Worm (Caenorhabditis elegans) whole organism, L4 larva: ENCODE data around the gene aman-2.

ENCODE experiments used
- D1046.2 ChIP-seq: fragments of 200-800 bp; sonication (Bioruptor generic); IDR thresholded peaks from 2 replicates; pipeline ENCODE4 v1.3.6; 2022; ENCODE audit warnings: missing genetic modification characterization, missing compliant biosample characterization
- F26F4.8 ChIP-seq: fragments of 200-800 bp; sonication (Bioruptor generic); conservative IDR thresholded peaks from 2 replicates; pipeline ENCODE4 v1.3.6; 2022; ENCODE audit warnings: missing genetic modification characterization, missing compliant biosample characterization
- F49E8.2 ChIP-seq: sonication (generic microtip); optimal IDR thresholded peaks from 2 replicates; lab custom pipeline; 2016; ENCODE audit warnings: missing compliant biosample characterization, mild to moderate bottlenecking, missing genetic modification characterization, borderline replicate concordance
- Y48G9A.11 ChIP-seq: fragments of 200-800 bp; sonication (Bioruptor generic); IDR thresholded peaks from 2 replicates; pipeline ENCODE4 v1.3.6; 2022; ENCODE audit warnings: missing genetic modification reagents, missing genetic modification characterization, missing compliant biosample characterization
- Y75B8A.6 ChIP-seq: fragments of 200-800 bp; sonication (Bioruptor generic); IDR thresholded peaks from 2 replicates; pipeline ENCODE4 v1.3.6; 2022; ENCODE audit warnings: missing genetic modification reagents, missing genetic modification characterization, missing compliant biosample characterization
- aha-1 ChIP-seq: fragments of 150-350 bp; peaks from one replicate; lab custom pipeline; 2014; ENCODE audit warnings: missing biosample characterization, missing genetic modification characterization
- aly-2 ChIP-seq: sonication (generic microtip); optimal IDR thresholded peaks from 2 replicates; lab custom pipeline; 2018; ENCODE audit warnings: missing biosample characterization, missing genetic modification characterization
- attf-4 ChIP-seq: sonication (generic microtip); optimal IDR thresholded peaks from 3 replicates; lab custom pipeline; 2017; ENCODE audit warnings: missing biosample characterization, missing genetic modification characterization
- ceh-28 ChIP-seq: fragments of 150-350 bp; optimal IDR thresholded peaks from 2 replicates; lab custom pipeline; 2014; ENCODE audit warnings: missing biosample characterization, missing genetic modification reagents, missing genetic modification characterization
- ceh-32 ChIP-seq: sonication (generic microtip); optimal IDR thresholded peaks from 2 replicates; lab custom pipeline; 2016; ENCODE audit warnings: mild to moderate bottlenecking, missing genetic modification characterization, missing compliant biosample characterization; ENCODE audit not compliant: poor library complexity
- ces-1 ChIP-seq: fragments of 150-350 bp; sonication (generic microtip); optimal IDR thresholded peaks from 4 replicates; lab custom pipeline; 2014; ENCODE audit warnings: missing biosample characterization, missing genetic modification reagents, missing genetic modification characterization
- daf-16 ChIP-seq, 3 experiments: sonication (generic microtip); optimal IDR thresholded peaks; 2 replicates each; lab custom pipeline; 2016 to 2017; ENCODE audit warnings: missing genetic modification characterization in 3 of 3, missing genetic modification reagents in 3 of 3, mild to moderate bottlenecking in 2 of 3, missing compliant biosample characterization in 2 of 3, missing biosample characterization in 1 of 3, moderate library complexity in 1 of 3
- dmd-6 ChIP-seq: fragments of 200-800 bp; sonication (Bioruptor generic); IDR thresholded peaks from 2 replicates; pipeline ENCODE4 v1.3.6; 2022; ENCODE audit warnings: missing genetic modification reagents, missing genetic modification characterization, missing compliant biosample characterization
- dpl-1 ChIP-seq: fragments of 150-350 bp; optimal IDR thresholded peaks from 2 replicates; lab custom pipeline; 2014; ENCODE audit warnings: missing biosample characterization, missing genetic modification reagents, missing genetic modification characterization
- dve-1 ChIP-seq: sonication (generic microtip); optimal IDR thresholded peaks from 2 replicates; lab custom pipeline; 2017; ENCODE audit warnings: antibody characterized with exemption, mild to moderate bottlenecking, missing genetic modification characterization, missing compliant biosample characterization; ENCODE audit not compliant: insufficient read depth
- egl-43 ChIP-seq: fragments of 200-800 bp; sonication (Bioruptor generic); IDR thresholded peaks from 2 replicates; pipeline ENCODE4 v1.3.6; 2022; ENCODE audit warnings: missing genetic modification reagents, missing genetic modification characterization, missing compliant biosample characterization
- fos-1 ChIP-seq: fragments of 150-350 bp; optimal IDR thresholded peaks from 2 replicates; lab custom pipeline; 2014; ENCODE audit warnings: missing biosample characterization, missing genetic modification characterization
- hif-1 ChIP-seq, 2 experiments: sonication (generic microtip); optimal IDR thresholded peaks; 2 replicates each; lab custom pipeline; 2016 to 2017; ENCODE audit warnings: missing compliant biosample characterization in 2 of 2, missing genetic modification characterization in 2 of 2, missing genetic modification reagents in 2 of 2, missing genotype in 2 of 2, mild to moderate bottlenecking in 1 of 2
- hlh-11 ChIP-seq: fragments of 200-800 bp; sonication (Bioruptor generic); optimal IDR thresholded peaks from 2 replicates; lab custom pipeline; 2018; ENCODE audit warnings: mild to moderate bottlenecking, missing genetic modification characterization, missing compliant biosample characterization
- jun-1 ChIP-seq: fragments of 150-350 bp; optimal IDR thresholded peaks from 2 replicates; lab custom pipeline; 2014; ENCODE audit warnings: missing biosample characterization, missing genetic modification reagents, missing genetic modification characterization
- lin-1 ChIP-seq: fragments of 200-800 bp; sonication (Bioruptor generic); IDR thresholded peaks from 2 replicates; pipeline ENCODE4 v1.3.6; 2022; ENCODE audit warnings: missing genetic modification reagents, missing genetic modification characterization, missing compliant biosample characterization
- lin-29 ChIP-seq: fragments of 200-800 bp; sonication (Bioruptor generic); IDR thresholded peaks from 2 replicates; pipeline ENCODE4 v1.3.6; 2022; ENCODE audit warnings: missing genetic modification reagents, missing genetic modification characterization, missing compliant biosample characterization
- mdl-1 ChIP-seq, 2 experiments: fragments of 150-350 bp in 1 of 2; sonication (generic microtip) in 1 of 2; optimal IDR thresholded peaks; 2 replicates each; lab custom pipeline; 2014 to 2017; ENCODE audit warnings: missing biosample characterization in 2 of 2, missing genetic modification characterization in 2 of 2
- mdt-29 ChIP-seq: fragments of 200-800 bp; sonication (Bioruptor generic); IDR thresholded peaks from 2 replicates; pipeline ENCODE4 v1.3.6; 2022; ENCODE audit warnings: missing genetic modification reagents, missing genetic modification characterization, missing compliant biosample characterization
- mes-2 ChIP-seq: sonication (generic microtip); optimal IDR thresholded peaks from 2 replicates; lab custom pipeline; 2016; ENCODE audit warnings: missing genotype, mild to moderate bottlenecking, missing genetic modification characterization, missing compliant biosample characterization; ENCODE audit not compliant: poor library complexity, severe bottlenecking
- mxl-3 ChIP-seq: fragments of 200-800 bp; sonication (Bioruptor generic); optimal IDR thresholded peaks from 2 replicates; lab custom pipeline; 2018; ENCODE audit warnings: mild to moderate bottlenecking, missing genetic modification characterization, missing compliant biosample characterization
- nhr-102 ChIP-seq: sonication (generic microtip); optimal IDR thresholded peaks from 2 replicates; lab custom pipeline; 2016; ENCODE audit warnings: mild to moderate bottlenecking, missing genetic modification characterization, moderate library complexity, missing compliant biosample characterization
- nhr-11 ChIP-seq: fragments of 150-350 bp; optimal IDR thresholded peaks from 2 replicates; lab custom pipeline; 2014; ENCODE audit warnings: missing biosample characterization, missing genetic modification characterization
- nhr-237 ChIP-seq: sonication (generic microtip); optimal IDR thresholded peaks from 2 replicates; lab custom pipeline; 2017; ENCODE audit warnings: missing biosample characterization, missing genetic modification characterization
- nhr-28 ChIP-seq: fragments of 150-350 bp; optimal IDR thresholded peaks from 2 replicates; lab custom pipeline; 2014; ENCODE audit warnings: missing biosample characterization, missing genetic modification characterization
- nhr-41 ChIP-seq: fragments of 200-800 bp; sonication (Bioruptor generic); IDR thresholded peaks from 2 replicates; pipeline ENCODE4 v1.3.6; 2022; ENCODE audit warnings: missing genetic modification reagents, missing genetic modification characterization, missing compliant biosample characterization
- nhr-48 ChIP-seq: sonication (generic microtip); optimal IDR thresholded peaks from 2 replicates; lab custom pipeline; 2016; ENCODE audit warnings: mild to moderate bottlenecking, missing genetic modification characterization, missing compliant biosample characterization
- nhr-77 ChIP-seq: fragments of 150-350 bp; optimal IDR thresholded peaks from 2 replicates; lab custom pipeline; 2014; ENCODE audit warnings: missing biosample characterization, missing genetic modification characterization
- php-3 ChIP-seq: fragments of 200-800 bp; sonication (Bioruptor generic); IDR thresholded peaks from 2 replicates; pipeline ENCODE4 v1.3.6; 2022; ENCODE audit warnings: missing genetic modification reagents, missing genetic modification characterization, missing compliant biosample characterization
- pqm-1 ChIP-seq: sonication (generic microtip); optimal IDR thresholded peaks from 2 replicates; lab custom pipeline; 2017; ENCODE audit warnings: missing biosample characterization, missing genetic modification characterization
- skn-1 ChIP-seq: fragments of 150-350 bp; optimal IDR thresholded peaks from 2 replicates; lab custom pipeline; 2014; ENCODE audit warnings: missing biosample characterization, missing genetic modification characterization
- unc-62 ChIP-seq, 3 experiments: fragments of 150-350 bp in 1 of 3; sonication (generic microtip); optimal IDR thresholded peaks in 2 of 3; peaks in 1 of 3; 1 replicate in 1 of 3; 2 replicates in 2 of 3; lab custom pipeline; 2014 to 2017; ENCODE audit warnings: missing biosample characterization in 3 of 3, missing genetic modification characterization in 3 of 3, missing genetic modification reagents in 3 of 3, missing genotype in 1 of 3
- zfp-2 ChIP-seq: sonication (generic microtip); optimal IDR thresholded peaks from 2 replicates; lab custom pipeline; 2016; ENCODE audit warnings: mild to moderate bottlenecking, missing genetic modification characterization, missing compliant biosample characterization
- zip-2 ChIP-seq: fragments of 150-350 bp; optimal IDR thresholded peaks from 2 replicates; lab custom pipeline; 2014; ENCODE audit warnings: missing biosample characterization, missing genetic modification characterization

aman-2 gene

ce11 chrV:11942325-11942724 lies 9.3 kb upstream of the aman-2 start, which contains the start of gene F58H1.6:
F58H1.6 (plus strand) TSS chrV:11942625.
- TF ChIP-seq fos-1 (tag; lab: Kevin White, UChicago) (no peak), ces-1 (no peak), unc-62 (GFP tag; optimal IDR thresholded peaks at IDR 0.05 in 1 of 2; lab: Kevin White, UChicago) (no peak), unc-62 (tag; optimal IDR thresholded peaks at IDR 0.05; lab: Kevin White, UChicago) (no peak), Y75B8A.6 (GFP tag; lab: Robert Waterston, UW) (no peak)

- peak; percentile 7 for TF ChIP-seq dpl-1
- TF ChIP-seq daf-16 (GFP tag; optimal IDR thresholded peaks at IDR 0.05; lab: Kevin White, UChicago) = no peak
- peak; percentile 74 for TF ChIP-seq daf-16 (tag; optimal IDR thresholded peaks at IDR 0.05; lab: Kevin White, UChicago)
- TF ChIP-seq hlh-11 (tag; lab: Kevin White, UChicago) = peak; percentile 88
- no peak for TF ChIP-seq zip-2 (tag; lab: Kevin White, UChicago)
- TF ChIP-seq nhr-28 (tag; lab: Kevin White, UChicago) = peak; percentile 66
- TF ChIP-seq lin-1 (GFP tag; lab: Robert Waterston, UW) = peak; percentile 61; the same call in 1 of the 2 replicates
- TF ChIP-seq nhr-48 (tag; lab: Kevin White, UChicago) = peak; percentile 74
- TF ChIP-seq dmd-6 (GFP tag; lab: Robert Waterston, UW) = peak; percentile 80
- TF ChIP-seq dve-1 (tag; lab: Kevin White, UChicago) = peak; percentile 81
- peak; percentile 72 for TF ChIP-seq nhr-77
- no peak for TF ChIP-seq lin-29 (GFP tag; lab: Robert Waterston, UW)
- no peak for TF ChIP-seq mes-2 (tag; lab: Kevin White, UChicago)
- peak; percentile 61 for TF ChIP-seq aha-1 (tag; lab: Kevin White, UChicago)
- peak; percentile 87 for TF ChIP-seq php-3
- peak; percentile 61 for TF ChIP-seq pqm-1 (tag; lab: Kevin White, UChicago)
Observed at ce11 chrV:11941664-11942063, 8.6 kb upstream of the aman-2 start.

ce11 chrV:11940329-11940728 lies 7.3 kb upstream of the aman-2 start:
- no peak for TF ChIP-seq dve-1 (tag; lab: Kevin White, UChicago)
- no peak for TF ChIP-seq skn-1 (tag; lab: Kevin White, UChicago)
- TF ChIP-seq unc-62 (GFP tag; optimal IDR thresholded peaks at IDR 0.05 in 1 of 2; lab: Kevin White, UChicago) = peak in 1 of 2 experiments; percentile 74
- TF ChIP-seq unc-62 (tag; optimal IDR thresholded peaks at IDR 0.05; lab: Kevin White, UChicago) = no peak

DNA sequence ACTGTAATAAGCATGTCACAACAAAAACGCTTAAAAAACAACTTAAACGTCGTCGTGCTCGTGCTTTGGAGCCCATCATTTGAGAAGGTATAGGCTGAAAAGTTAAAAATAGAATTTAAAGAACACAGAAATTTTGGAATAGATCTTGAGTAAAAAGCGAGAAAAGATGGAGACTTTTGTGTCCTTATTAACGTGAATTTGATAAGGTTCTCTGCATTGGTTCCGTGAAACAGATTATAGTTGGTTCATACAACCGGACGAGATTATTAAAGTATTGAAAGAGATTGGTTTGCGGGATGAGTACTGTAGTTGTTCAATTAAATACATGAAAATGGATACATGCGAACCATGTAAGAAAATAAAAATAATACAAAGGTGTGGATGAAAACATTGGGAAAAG lies 4.7 kb upstream of the aman-2 start, which contains the start of gene gpla-1:
Gene gpla-1, minus strand, starts transcription at position 101 of the 400 bp plus-strand sequence.
- TF ChIP-seq Y48G9A.11 (GFP tag; lab: Robert Waterston, UW) (no peak), mdl-1 (tag; optimal IDR thresholded peaks at IDR 0.05; lab: Kevin White, UChicago) (no peak), F26F4.8 (GFP tag; lab: Robert Waterston, UW) (no peak)

ce11 chrV:11934848-11935247 lies 1.8 kb upstream of the aman-2 start, which contains the start of gene F58H1.8:
F58H1.8 (plus strand) TSS chrV:11935148.
- TF ChIP-seq hif-1 (tag; optimal IDR thresholded peaks at IDR 0.05; lab: Kevin White, UChicago) (no peak), hlh-11 (tag; lab: Kevin White, UChicago) (no peak), jun-1 (no peak), nhr-237 (no peak), aly-2 (tag; lab: Kevin White, UChicago) (no peak), attf-4 (tag; lab: Kevin White, UChicago) (no peak), egl-43 (GFP tag; lab: Robert Waterston, UW) (no peak), mxl-3 (GFP tag; lab: Kevin White, UChicago) (no peak), aha-1 (tag; lab: Kevin White, UChicago) (no peak), Y48G9A.11 (GFP tag; lab: Robert Waterston, UW) (no peak), nhr-102 (tag; lab: Kevin White, UChicago) (no peak), D1046.2 (GFP tag; lab: Robert Waterston, UW) (no peak), F49E8.2 (no peak), ceh-28 (tag; lab: Kevin White, UChicago) (no peak), ceh-32 (tag; lab: Kevin White, UChicago) (no peak), zfp-2 (tag; lab: Kevin White, UChicago) (no peak), mes-2 (tag; lab: Kevin White, UChicago) (no peak), nhr-41 (GFP tag; lab: Robert Waterston, UW) (no peak), nhr-11 (tag; lab: Kevin White, UChicago) (no peak), mdt-29 (GFP tag; lab: Robert Waterston, UW) (no peak)
